Worm (Caenorhabditis elegans): Measurements from ENCODE around the gene zipt-3.

Gene zipt-3

ce11 chrII:5707532-5707931 is 10.4 kb upstream of the zipt-3 start, which contains the start of gene osta-2:
Gene osta-2 (plus strand): TSS chrII:5707691.
- TF ChIP-seq ces-1 (GFP tag; optimal IDR thresholded peaks at IDR 0.05) = no peak
- TF ChIP-seq snpc-4 (tag; optimal IDR thresholded peaks at IDR 0.05) = no peak
- no peak for TF ChIP-seq unc-62 (GFP tag; optimal IDR thresholded peaks at IDR 0.05)
- no peak for TF ChIP-seq nhr-12 (tag; optimal IDR thresholded peaks at IDR 0.05)
- TF ChIP-seq ceh-43 (GFP tag; optimal IDR thresholded peaks at IDR 0.05) = no peak
- no peak for TF ChIP-seq nhr-237 (tag; optimal IDR thresholded peaks at IDR 0.05)
- TF ChIP-seq sptf-1 (tag; optimal IDR thresholded peaks at IDR 0.05) = no peak
- no peak for TF ChIP-seq nhr-2 (tag; optimal IDR thresholded peaks at IDR 0.05)
- TF ChIP-seq hlh-1 (tag; optimal IDR thresholded peaks at IDR 0.05) = no peak
- TF ChIP-seq zip-8 (tag; optimal IDR thresholded peaks at IDR 0.05) = no peak
- TF ChIP-seq cnd-1 (tag; optimal IDR thresholded peaks at IDR 0.05) = no peak
- TF ChIP-seq ceh-39 (tag; optimal IDR thresholded peaks at IDR 0.05) = no peak
- no peak for TF ChIP-seq ceh-83 (GFP tag; optimal IDR thresholded peaks at IDR 0.05)

- no peak for TF ChIP-seq ceh-43 (GFP tag; optimal IDR thresholded peaks at IDR 0.05)
- peak; percentile 89 for TF ChIP-seq ces-1 (GFP tag; optimal IDR thresholded peaks at IDR 0.05)
Observed at ce11 chrII:5708154-5708553, 9.8 kb upstream of the zipt-3 start.

ce11 chrII:5710835-5711234 is 7.1 kb upstream of the zipt-3 start:
- TF ChIP-seq unc-39 (tag; optimal IDR thresholded peaks at IDR 0.05) = no peak
- TF ChIP-seq pha-4 (tag; optimal IDR thresholded peaks at IDR 0.05) = no peak
- TF ChIP-seq nhr-28 (tag; optimal IDR thresholded peaks at IDR 0.05) = no peak
- no peak for TF ChIP-seq blmp-1 (tag; optimal IDR thresholded peaks at IDR 0.05)
- no peak for TF ChIP-seq ceh-39 (tag; optimal IDR thresholded peaks at IDR 0.05)
- no peak for TF ChIP-seq ces-1 (GFP tag; optimal IDR thresholded peaks at IDR 0.05)
- TF ChIP-seq M03D4.4 (tag; optimal IDR thresholded peaks at IDR 0.05) = no peak
- TF ChIP-seq nhr-2 (tag; optimal IDR thresholded peaks at IDR 0.05) = no peak
- no peak for TF ChIP-seq bed-3 (GFP tag; optimal IDR thresholded peaks at IDR 0.05)

- TF ChIP-seq nhr-237 (tag; optimal IDR thresholded peaks at IDR 0.05) = no peak
- no peak for TF ChIP-seq elt-1 (tag; optimal IDR thresholded peaks at IDR 0.05; ENCODE audit: borderline replicate concordance, insufficient read depth)
- no peak for TF ChIP-seq ztf-11 (tag; optimal IDR thresholded peaks at IDR 0.05)
- TF ChIP-seq sem-2 (GFP tag; optimal IDR thresholded peaks at IDR 0.05) = no peak
- TF ChIP-seq elt-3 (tag; optimal IDR thresholded peaks at IDR 0.05) = peak; percentile 23
- TF ChIP-seq hlh-1 (tag; optimal IDR thresholded peaks at IDR 0.05) = no peak
- TF ChIP-seq pha-4 (tag; optimal IDR thresholded peaks at IDR 0.05) = no peak
Observed at ce11 chrII:5712126-5712525, 5.8 kb upstream of the zipt-3 start.

ce11 chrII:5714807-5715206 is 3.1 kb upstream of the zipt-3 start, which contains the start of the genes tiar-1 and lelo-4:
Gene tiar-1 (minus strand): TSS chrII:5714823.
Gene lelo-4 (plus strand): TSS chrII:5714924.
- TF ChIP-seq ham-2 (GFP tag; optimal IDR thresholded peaks at IDR 0.05) (no peak), lsy-2 (tag; optimal IDR thresholded peaks at IDR 0.05) (peak; percentile 74), pha-4 (tag; optimal IDR thresholded peaks at IDR 0.05) (peak; percentile 45), snpc-4 (tag; optimal IDR thresholded peaks at IDR 0.05) (no peak), sem-2 (GFP tag; optimal IDR thresholded peaks at IDR 0.05) (no peak), flh-1 (GFP tag; optimal IDR thresholded peaks at IDR 0.05) (no peak), ces-1 (GFP tag; optimal IDR thresholded peaks at IDR 0.05) (no peak), mab-5 (tag; optimal IDR thresholded peaks at IDR 0.05) (no peak), zip-8 (tag; optimal IDR thresholded peaks at IDR 0.05) (no peak), sptf-1 (tag; optimal IDR thresholded peaks at IDR 0.05) (peak; percentile 35), hlh-1 (tag; optimal IDR thresholded peaks at IDR 0.05) (peak; percentile 46), ztf-11 (tag; optimal IDR thresholded peaks at IDR 0.05) (no peak), elt-3 (tag; optimal IDR thresholded peaks at IDR 0.05) (no peak), nhr-12 (tag; optimal IDR thresholded peaks at IDR 0.05) (no peak), nhr-2 (tag; optimal IDR thresholded peaks at IDR 0.05) (no peak), nhr-76 (tag; optimal IDR thresholded peaks at IDR 0.05) (no peak), tbx-8 (GFP tag; optimal IDR thresholded peaks at IDR 0.05) (no peak), lin-13 (tag; optimal IDR thresholded peaks at IDR 0.05) (peak; percentile 53), mls-2 (tag; optimal IDR thresholded peaks at IDR 0.05) (peak; percentile 57), ceh-39 (tag; optimal IDR thresholded peaks at IDR 0.05) (peak; percentile 47), M03D4.4 (tag; optimal IDR thresholded peaks at IDR 0.05) (peak; percentile 7), nhr-237 (tag; optimal IDR thresholded peaks at IDR 0.05) (peak; percentile 49), lin-32 (GFP tag; optimal IDR thresholded peaks at IDR 0.05) (no peak), elt-1 (tag; optimal IDR thresholded peaks at IDR 0.05; ENCODE audit: borderline replicate concordance, insufficient read depth) (no peak), blmp-1 (tag; optimal IDR thresholded peaks at IDR 0.05) (no peak), unc-120 (tag; optimal IDR thresholded peaks at IDR 0.05; ENCODE audit: poor library complexity, severe bottlenecking) (no peak), ceh-83 (GFP tag; optimal IDR thresholded peaks at IDR 0.05) (no peak), mep-1 (tag; optimal IDR thresholded peaks at IDR 0.05) (peak; percentile 77), bed-3 (GFP tag; optimal IDR thresholded peaks at IDR 0.05) (no peak)
